Fruit fly (Drosophila melanogaster): ENCODE measurements around the gene CG12520.
A peak's percentile ranks its signal among the peaks of the same experiment; 100 is the strongest.

CG12520 gene

DNA sequence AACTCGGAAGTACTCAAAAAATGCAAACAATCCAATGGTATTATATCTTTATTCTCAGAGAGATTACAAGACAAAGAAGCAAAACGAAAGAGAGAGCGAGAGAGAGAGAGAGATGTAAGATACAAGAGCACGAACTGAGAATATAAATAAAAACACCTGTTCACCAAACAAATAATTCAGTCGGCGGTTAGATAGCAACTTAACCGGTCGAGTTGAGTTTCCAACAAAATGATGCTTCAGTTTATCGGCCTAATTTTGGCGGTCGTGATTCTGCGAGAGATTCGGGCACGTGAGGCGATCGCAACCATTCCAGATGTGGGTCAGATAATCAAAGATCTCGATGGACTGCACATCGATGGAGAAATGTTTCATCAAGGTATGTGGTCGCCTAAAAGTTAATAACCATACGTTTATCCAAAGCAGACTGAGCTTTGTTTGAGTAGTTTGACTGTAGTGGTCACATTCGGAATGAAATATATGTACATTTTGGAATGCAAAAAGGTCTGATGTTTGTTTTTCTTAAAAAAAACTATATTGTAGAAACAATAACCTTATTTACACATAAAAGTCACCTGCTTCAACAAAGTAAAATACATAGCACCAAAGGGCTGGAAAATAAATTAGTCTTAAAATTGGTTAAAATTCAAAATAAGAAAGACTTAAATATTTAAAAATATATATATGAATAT is 9.9 kb downstream of the CG12520 start, which contains the start of gene CG14118:
Gene CG14118 (plus strand): TSS at position 174 of the 689 bp plus-strand sequence.
- no peak for TF ChIP-seq kay (GFP tag; ENCODE audit: borderline replicate concordance)
- no peak for TF ChIP-seq CG14711 (tag; optimal IDR thresholded peaks at IDR 0.05)
- no peak for TF ChIP-seq Crg-1 (GFP tag; optimal IDR thresholded peaks at IDR 0.05)
- no peak for TF ChIP-seq CG11617 (GFP tag; optimal IDR thresholded peaks at IDR 0.05)
- TF ChIP-seq CG12768 (GFP tag; optimal IDR thresholded peaks at IDR 0.05), result no peak
- no peak for TF ChIP-seq cic (GFP tag; optimal IDR thresholded peaks at IDR 0.05)
- no peak for TF ChIP-seq CG1620 (GFP tag; optimal IDR thresholded peaks at IDR 0.05)
- no peak for TF ChIP-seq ovo (GFP tag; optimal IDR thresholded peaks at IDR 0.05)
- TF ChIP-seq Hr96 (GFP tag; optimal IDR thresholded peaks at IDR 0.05), result no peak
- TF ChIP-seq CG5204 (GFP tag; optimal IDR thresholded peaks at IDR 0.05), result no peak
- no peak for TF ChIP-seq Clk (GFP tag; optimal IDR thresholded peaks at IDR 0.05)
- TF ChIP-seq cnc (optimal IDR thresholded peaks at IDR 0.05), result no peak
- TF ChIP-seq CG7045 (GFP tag; optimal IDR thresholded peaks at IDR 0.05), result no peak
- no peak for TF ChIP-seq CG33017 (tag; optimal IDR thresholded peaks at IDR 0.05)
- no peak for TF ChIP-seq CG7101 (tag; optimal IDR thresholded peaks at IDR 0.05)
- no peak for TF ChIP-seq pad (GFP tag; optimal IDR thresholded peaks at IDR 0.05)

- TF ChIP-seq Crg-1 (GFP tag; optimal IDR thresholded peaks at IDR 0.05) (no peak), Mnt (GFP tag; optimal IDR thresholded peaks at IDR 0.05) (peak; percentile 21), toe (GFP tag; optimal IDR thresholded peaks at IDR 0.05) (no peak), kay (GFP tag; ENCODE audit: borderline replicate concordance) (peak; percentile 93), CG14711 (tag; optimal IDR thresholded peaks at IDR 0.05) (peak; percentile 1), pad (GFP tag; optimal IDR thresholded peaks at IDR 0.05) (no peak), Hr96 (GFP tag; optimal IDR thresholded peaks at IDR 0.05) (no peak), CG12768 (GFP tag; optimal IDR thresholded peaks at IDR 0.05) (peak; percentile 32), CG7101 (tag; optimal IDR thresholded peaks at IDR 0.05) (no peak), CG7045 (GFP tag; optimal IDR thresholded peaks at IDR 0.05) (peak; percentile 44), CG1620 (GFP tag; optimal IDR thresholded peaks at IDR 0.05) (no peak), CG11617 (GFP tag; optimal IDR thresholded peaks at IDR 0.05) (peak; percentile 25), CG5204 (GFP tag; optimal IDR thresholded peaks at IDR 0.05) (peak; percentile 28), Clk (GFP tag; optimal IDR thresholded peaks at IDR 0.05) (peak; percentile 9), bab1 (GFP tag; optimal IDR thresholded peaks at IDR 0.05) (no peak), ovo (GFP tag; optimal IDR thresholded peaks at IDR 0.05) (no peak), cic (GFP tag; optimal IDR thresholded peaks at IDR 0.05) (peak; percentile 82), cnc (optimal IDR thresholded peaks at IDR 0.05) (peak in 1 of 2 experiments; percentile 60), tj (GFP tag; optimal IDR thresholded peaks at IDR 0.05) (no peak), CG33017 (tag; optimal IDR thresholded peaks at IDR 0.05) (peak; percentile 20)
These were observed 13.2 kb downstream of the CG12520 start, which contains the start of gene CG43894 for dm6 chr3L:12889353-12889820. TSS of gene CG43894 (plus strand) at chr3L:12889770.

dm6 chr3L:12884680-12885079 is 17.9 kb downstream of the CG12520 start, which contains the start of gene CG14120:
TSS of gene CG14120 (plus strand) at chr3L:12885039.
- TF ChIP-seq kay (GFP tag; ENCODE audit: borderline replicate concordance), result peak; percentile 63
- no peak for TF ChIP-seq ovo (GFP tag; optimal IDR thresholded peaks at IDR 0.05)
- TF ChIP-seq cic (GFP tag; optimal IDR thresholded peaks at IDR 0.05), result peak; percentile 67
- peak; percentile 4 for TF ChIP-seq CG11617 (GFP tag; optimal IDR thresholded peaks at IDR 0.05)

DNA sequence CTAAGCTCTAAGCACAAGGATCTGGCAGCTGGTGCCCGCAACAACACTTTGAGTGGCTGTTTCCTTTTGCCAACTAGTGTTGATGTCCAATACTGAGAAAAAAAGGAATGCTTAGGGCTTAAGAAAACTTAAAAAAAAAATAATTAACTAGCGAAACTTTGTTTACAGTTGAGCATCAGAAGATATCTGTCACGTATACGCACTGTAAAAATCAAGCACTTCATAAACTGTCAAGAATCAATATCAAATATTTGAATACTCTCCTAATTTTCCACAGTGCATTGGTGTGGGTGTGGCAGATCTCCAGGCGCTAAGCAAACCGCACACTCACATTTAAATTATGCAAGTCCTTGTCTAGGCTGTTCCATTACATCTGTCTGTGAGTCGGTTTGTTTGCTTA is 28.3 kb downstream of the CG12520 start:
- TF ChIP-seq Clk (GFP tag; optimal IDR thresholded peaks at IDR 0.05), result no peak
- no peak for TF ChIP-seq bab1 (GFP tag; optimal IDR thresholded peaks at IDR 0.05)
- no peak for TF ChIP-seq CG1620 (GFP tag; optimal IDR thresholded peaks at IDR 0.05)
- no peak for TF ChIP-seq CG12768 (GFP tag; optimal IDR thresholded peaks at IDR 0.05)
- no peak for TF ChIP-seq CG33017 (tag; optimal IDR thresholded peaks at IDR 0.05)
- no peak for TF ChIP-seq Mnt (GFP tag; optimal IDR thresholded peaks at IDR 0.05)
- no peak for TF ChIP-seq CG14711 (tag; optimal IDR thresholded peaks at IDR 0.05)
- no peak for TF ChIP-seq toe (GFP tag; optimal IDR thresholded peaks at IDR 0.05)
- TF ChIP-seq cic (GFP tag; optimal IDR thresholded peaks at IDR 0.05), result no peak
- TF ChIP-seq Crg-1 (GFP tag; optimal IDR thresholded peaks at IDR 0.05), result no peak
- no peak for TF ChIP-seq CG7101 (tag; optimal IDR thresholded peaks at IDR 0.05)
- TF ChIP-seq tj (GFP tag; optimal IDR thresholded peaks at IDR 0.05), result no peak
- TF ChIP-seq kay (GFP tag; ENCODE audit: borderline replicate concordance), result no peak
- no peak for TF ChIP-seq ovo (GFP tag; optimal IDR thresholded peaks at IDR 0.05)
- TF ChIP-seq cnc (optimal IDR thresholded peaks at IDR 0.05), result no peak
- TF ChIP-seq CG11617 (GFP tag; optimal IDR thresholded peaks at IDR 0.05), result no peak

dm6 chr3L:12867956-12868443 is 34.5 kb downstream of the CG12520 start:
- TF ChIP-seq CG33017 (tag; optimal IDR thresholded peaks at IDR 0.05), result no peak
- TF ChIP-seq CG7101 (tag; optimal IDR thresholded peaks at IDR 0.05), result no peak
- TF ChIP-seq ovo (GFP tag; optimal IDR thresholded peaks at IDR 0.05), result no peak
- no peak for TF ChIP-seq cic (GFP tag; optimal IDR thresholded peaks at IDR 0.05)
- no peak for TF ChIP-seq CG11617 (GFP tag; optimal IDR thresholded peaks at IDR 0.05)
- no peak for TF ChIP-seq CG5204 (GFP tag; optimal IDR thresholded peaks at IDR 0.05)
- TF ChIP-seq CG14711 (tag; optimal IDR thresholded peaks at IDR 0.05), result no peak
- TF ChIP-seq bab1 (GFP tag; optimal IDR thresholded peaks at IDR 0.05), result no peak
- TF ChIP-seq pad (GFP tag; optimal IDR thresholded peaks at IDR 0.05), result peak; percentile 67

dm6 chr3L:12864472-12864871 is 38.1 kb downstream of the CG12520 start:
- no peak for TF ChIP-seq CG5204 (GFP tag; optimal IDR thresholded peaks at IDR 0.05)
- no peak for TF ChIP-seq pad (GFP tag; optimal IDR thresholded peaks at IDR 0.05)
- no peak for TF ChIP-seq kay (GFP tag; ENCODE audit: borderline replicate concordance)
- no peak for TF ChIP-seq tj (GFP tag; optimal IDR thresholded peaks at IDR 0.05)
- TF ChIP-seq ovo (GFP tag; optimal IDR thresholded peaks at IDR 0.05), result no peak
- TF ChIP-seq CG1620 (GFP tag; optimal IDR thresholded peaks at IDR 0.05), result no peak
- TF ChIP-seq CG33017 (tag; optimal IDR thresholded peaks at IDR 0.05), result no peak
- TF ChIP-seq Hr96 (GFP tag; optimal IDR thresholded peaks at IDR 0.05), result no peak
- no peak for TF ChIP-seq CG11617 (GFP tag; optimal IDR thresholded peaks at IDR 0.05)
- TF ChIP-seq CG7101 (tag; optimal IDR thresholded peaks at IDR 0.05), result no peak
- TF ChIP-seq CG12768 (GFP tag; optimal IDR thresholded peaks at IDR 0.05), result no peak
- TF ChIP-seq cic (GFP tag; optimal IDR thresholded peaks at IDR 0.05), result no peak
- no peak for TF ChIP-seq CG14711 (tag; optimal IDR thresholded peaks at IDR 0.05)
